Fruit fly (Drosophila melanogaster) whole organism, embryonic: Measurements from ENCODE around the gene CG10638.

Source experiments
- ATbp ChIP-seq: fragments of 200-800 bp; sonication (Bioruptor generic); optimal IDR thresholded peaks from 2 replicates; lab custom pipeline; 2017; ENCODE audit warnings: missing biosample characterization, mild to moderate bottlenecking, missing genetic modification characterization, missing genetic modification reagents
- Bgb ChIP-seq: fragments of 200-800 bp; sonication (Bioruptor generic); IDR thresholded peaks from 2 replicates; pipeline ENCODE4 v1.3.6; 2022; ENCODE audit warnings: missing biosample characterization, missing genetic modification characterization; ENCODE audit not compliant: partially characterized antibody
- CG1024 ChIP-seq: fragments of 200-800 bp; sonication (Bioruptor generic); IDR thresholded peaks from 2 replicates; pipeline ENCODE4 v1.3.6; 2022; ENCODE audit warnings: missing biosample characterization, missing genetic modification characterization
- CG10267 ChIP-seq: fragments of 200-800 bp; sonication (Bioruptor generic); optimal IDR thresholded peaks from 2 replicates; lab custom pipeline; 2018; ENCODE audit warnings: missing biosample characterization, mild to moderate bottlenecking, missing genetic modification characterization, moderate library complexity
- CG10274 ChIP-seq: fragments of 200-800 bp; sonication (Bioruptor generic); optimal IDR thresholded peaks from 3 replicates; lab custom pipeline; 2017; ENCODE audit warnings: missing biosample characterization, mild to moderate bottlenecking, missing genetic modification characterization
- CG10654 ChIP-seq: fragments of 200-800 bp; sonication (Bioruptor generic); optimal IDR thresholded peaks from 2 replicates; lab custom pipeline; 2016; ENCODE audit warnings: missing biosample characterization, missing genetic modification characterization
- CG10979 ChIP-seq: fragments of 200-800 bp; sonication (Bioruptor generic); optimal IDR thresholded peaks from 2 replicates; lab custom pipeline; 2018; ENCODE audit warnings: missing biosample characterization, mild to moderate bottlenecking, missing genetic modification characterization, moderate library complexity
- CG11085 ChIP-seq: fragments of 200-800 bp; sonication (Bioruptor generic); IDR thresholded peaks from 2 replicates; pipeline ENCODE4 v1.3.6; 2022; ENCODE audit warnings: missing biosample characterization, missing genetic modification characterization
- CG11247 ChIP-seq: fragments of 200-800 bp; sonication (Bioruptor generic); IDR thresholded peaks from 2 replicates; pipeline ENCODE4 v1.3.6; 2022; ENCODE audit warnings: missing biosample characterization, missing genetic modification characterization
- CG12236 ChIP-seq: fragments of 200-800 bp; sonication (Bioruptor generic); optimal IDR thresholded peaks from 2 replicates; lab custom pipeline; 2016; ENCODE audit warnings: missing biosample characterization, missing genetic modification characterization
- CG1603 ChIP-seq: fragments of 200-800 bp; sonication (Bioruptor generic); optimal IDR thresholded peaks from 2 replicates; lab custom pipeline; 2019; ENCODE audit warnings: missing biosample characterization, mild to moderate bottlenecking, missing genetic modification characterization, moderate library complexity
- CG1647 ChIP-seq: fragments of 200-800 bp; sonication (Bioruptor generic); optimal IDR thresholded peaks from 3 replicates; lab custom pipeline; 2016; ENCODE audit warnings: missing biosample characterization, missing genetic modification characterization
- CG17568 ChIP-seq: fragments of 200-800 bp; sonication (Bioruptor generic); optimal IDR thresholded peaks from 2 replicates; lab custom pipeline; 2018; ENCODE audit warnings: missing biosample characterization, mild to moderate bottlenecking, missing genetic modification characterization, moderate library complexity
- CG18476 ChIP-seq: fragments of 200-800 bp; sonication (Bioruptor generic); optimal IDR thresholded peaks from 2 replicates; lab custom pipeline; 2016; ENCODE audit warnings: missing biosample characterization, mild to moderate bottlenecking, missing genetic modification characterization
- CG18619 ChIP-seq: fragments of 200-800 bp; sonication (Bioruptor generic); optimal IDR thresholded peaks from 3 replicates; lab custom pipeline; 2017; ENCODE audit warnings: missing biosample characterization, mild to moderate bottlenecking, missing genetic modification characterization
- CG32767 ChIP-seq: fragments of 200-800 bp; sonication (Bioruptor generic); IDR thresholded peaks from 2 replicates; pipeline ENCODE4 v1.3.6; 2022; ENCODE audit warnings: missing biosample characterization, missing genetic modification characterization
- CG42726 ChIP-seq: fragments of 200-800 bp; sonication (Bioruptor generic); IDR thresholded peaks from 2 replicates; pipeline ENCODE4 v1.3.6; 2022; ENCODE audit warnings: missing biosample characterization, missing genetic modification characterization; ENCODE audit not compliant: partially characterized antibody
- CG43689 ChIP-seq: fragments of 200-800 bp; sonication (Bioruptor generic); IDR thresholded peaks from 2 replicates; pipeline ENCODE4 v1.3.6; 2022; ENCODE audit warnings: missing biosample characterization, missing genetic modification characterization
- CG4820 ChIP-seq: fragments of 200-800 bp; sonication (Bioruptor generic); optimal IDR thresholded peaks from 3 replicates; lab custom pipeline; 2016; ENCODE audit warnings: missing biosample characterization, missing genetic modification characterization
- CG4854 ChIP-seq: fragments of 200-800 bp; sonication (Bioruptor generic); optimal IDR thresholded peaks from 2 replicates; lab custom pipeline; 2016; ENCODE audit warnings: missing biosample characterization, missing genetic modification characterization, inconsistent platforms
- CG6683 ChIP-seq: fragments of 200-800 bp; sonication (Bioruptor generic); optimal IDR thresholded peaks from 2 replicates; lab custom pipeline; 2017; ENCODE audit warnings: missing biosample characterization, mild to moderate bottlenecking, missing genetic modification characterization, missing genetic modification reagents
- CG7372 ChIP-seq: fragments of 200-800 bp; sonication (Bioruptor generic); IDR thresholded peaks from 2 replicates; pipeline ENCODE4 v1.3.6; 2022; ENCODE audit warnings: missing biosample characterization, missing genetic modification characterization
- CG7556 ChIP-seq: fragments of 200-800 bp; sonication (Bioruptor generic); optimal IDR thresholded peaks from 2 replicates; lab custom pipeline; 2017; ENCODE audit warnings: missing biosample characterization, mild to moderate bottlenecking, missing genetic modification characterization
- CG8089 ChIP-seq: fragments of 200-800 bp; sonication (Bioruptor generic); optimal IDR thresholded peaks from 3 replicates; lab custom pipeline; 2016; ENCODE audit warnings: missing biosample characterization, missing genetic modification characterization
- Dek ChIP-seq: fragments of 200-800 bp; sonication (Bioruptor generic); optimal IDR thresholded peaks from 3 replicates; lab custom pipeline; 2019; ENCODE audit warnings: missing biosample characterization, mild to moderate bottlenecking, missing genetic modification characterization, moderate library complexity
- Doc2 ChIP-seq: fragments of 200-800 bp; sonication (Bioruptor generic); IDR thresholded peaks from 2 replicates; pipeline ENCODE4 v1.3.6; 2022; ENCODE audit warnings: missing biosample characterization, missing genetic modification characterization
- Fer2 ChIP-seq: fragments of 200-800 bp; sonication (Bioruptor generic); optimal IDR thresholded peaks from 2 replicates; lab custom pipeline; 2018; ENCODE audit warnings: missing biosample characterization, mild to moderate bottlenecking, missing genetic modification characterization, moderate library complexity
- Hr78 ChIP-seq, 2 experiments: fragments of 200-800 bp in 1 of 2; fragments of >200 bp in 1 of 2; sonication (Bioruptor generic) in 1 of 2; optimal IDR thresholded peaks; 2 replicates each; lab custom pipeline; 2017 to 2019; ENCODE audit warnings: missing biosample characterization in 2 of 2, missing genetic modification characterization in 2 of 2, mild to moderate bottlenecking in 1 of 2, moderate library complexity in 1 of 2
- Hsf ChIP-seq: fragments of 200-800 bp; sonication (Bioruptor generic); optimal IDR thresholded peaks from 3 replicates; lab custom pipeline; 2016; ENCODE audit warnings: missing biosample characterization, missing genetic modification characterization
- Neu2 ChIP-seq: fragments of 200-800 bp; sonication (Bioruptor generic); optimal IDR thresholded peaks from 3 replicates; lab custom pipeline; 2016; ENCODE audit warnings: missing biosample characterization, missing genetic modification characterization, borderline replicate concordance
- Nf-YB ChIP-seq: fragments of 200-800 bp; sonication (Bioruptor generic); optimal IDR thresholded peaks from 3 replicates; lab custom pipeline; 2019; ENCODE audit warnings: missing biosample characterization, mild to moderate bottlenecking, missing genetic modification characterization, moderate library complexity
- Side ChIP-seq: fragments of 200-800 bp; sonication (Bioruptor generic); optimal IDR thresholded peaks from 2 replicates; lab custom pipeline; 2016; ENCODE audit warnings: missing biosample characterization, missing genetic modification characterization
- Six4 ChIP-seq: fragments of 200-800 bp; sonication (Bioruptor generic); optimal IDR thresholded peaks from 2 replicates; lab custom pipeline; 2016; ENCODE audit warnings: missing biosample characterization, missing genetic modification characterization
- Vsx1 ChIP-seq: fragments of 200-800 bp; sonication (Bioruptor generic); optimal IDR thresholded peaks from 2 replicates; lab custom pipeline; 2017; ENCODE audit warnings: missing biosample characterization, mild to moderate bottlenecking, missing genetic modification characterization, missing genetic modification reagents
- bowl ChIP-seq: fragments of 200-800 bp; sonication (Bioruptor generic); IDR thresholded peaks from 2 replicates; pipeline ENCODE4 v1.3.6; 2022; ENCODE audit warnings: missing biosample characterization, missing genetic modification characterization
- br ChIP-seq: fragments of >200 bp; optimal IDR thresholded peaks from 2 replicates; lab custom pipeline; 2017
- cg ChIP-seq: fragments of 200-800 bp; sonication (Bioruptor generic); optimal IDR thresholded peaks from 3 replicates; lab custom pipeline; 2019; ENCODE audit warnings: missing biosample characterization, mild to moderate bottlenecking, missing genetic modification characterization, moderate library complexity
- crol ChIP-seq: fragments of 200-800 bp; sonication (Bioruptor generic); IDR thresholded peaks from 2 replicates; pipeline ENCODE4 v1.3.6; 2022; ENCODE audit warnings: missing biosample characterization, missing genetic modification characterization
- inv ChIP-seq: fragments of 200-800 bp; sonication (Bioruptor generic); IDR thresholded peaks from 2 replicates; pipeline ENCODE4 v1.3.6; 2022; ENCODE audit warnings: missing biosample characterization, missing genetic modification characterization; ENCODE audit not compliant: partially characterized antibody
- maf-S ChIP-seq: fragments of 200-800 bp; sonication (Bioruptor generic); optimal IDR thresholded peaks from 2 replicates; lab custom pipeline; 2016; ENCODE audit warnings: missing biosample characterization, missing genetic modification characterization
- mam ChIP-seq: fragments of 200-800 bp; sonication (Bioruptor generic); optimal IDR thresholded peaks from 3 replicates; lab custom pipeline; 2016; ENCODE audit warnings: missing biosample characterization, missing genetic modification characterization
- nerfin-1 ChIP-seq: fragments of 200-800 bp; sonication (Bioruptor generic); optimal IDR thresholded peaks from 3 replicates; lab custom pipeline; 2019; ENCODE audit warnings: missing biosample characterization, mild to moderate bottlenecking, missing genetic modification characterization, moderate library complexity
- onecut ChIP-seq: fragments of 200-800 bp; sonication (Bioruptor generic); IDR thresholded peaks from 2 replicates; pipeline ENCODE4 v1.3.6; 2022; ENCODE audit warnings: missing biosample characterization, missing genetic modification characterization
- org-1 ChIP-seq: fragments of 200-800 bp; sonication (Bioruptor generic); optimal IDR thresholded peaks from 2 replicates; lab custom pipeline; 2017; ENCODE audit warnings: missing biosample characterization, missing genetic modification characterization
- sc ChIP-seq, 3 experiments: fragments of >200 bp in 2 of 3; fragments of 200-800 bp in 1 of 3; sonication (Bioruptor generic) in 1 of 3; optimal IDR thresholded peaks; 2 replicates in 2 of 3; 3 replicates in 1 of 3; lab custom pipeline; 2017; ENCODE audit warnings: mild to moderate bottlenecking in 1 of 3, missing biosample characterization in 1 of 3, missing genetic modification characterization in 1 of 3, missing genetic modification reagents in 1 of 3
- so ChIP-seq: fragments of 200-800 bp; sonication (Bioruptor generic); IDR thresholded peaks from 3 replicates; pipeline ENCODE4 v1.3.6; 2022; ENCODE audit warnings: missing biosample characterization, missing genetic modification characterization
- sr ChIP-seq: fragments of 200-800 bp; sonication (Bioruptor generic); IDR thresholded peaks from 3 replicates; pipeline ENCODE4 v1.3.6; 2022; ENCODE audit warnings: missing biosample characterization, missing genetic modification characterization
- twi ChIP-seq: fragments of 200-800 bp; optimal IDR thresholded peaks from 2 replicates; lab custom pipeline; 2019; ENCODE audit warnings: missing biosample characterization, mild to moderate bottlenecking, missing genetic modification characterization, moderate library complexity
- unpg ChIP-seq: fragments of 200-800 bp; sonication (Bioruptor generic); optimal IDR thresholded peaks from 3 replicates; lab custom pipeline; 2018; ENCODE audit warnings: missing biosample characterization, mild to moderate bottlenecking, missing genetic modification characterization, moderate library complexity
- zen ChIP-seq: fragments of 200-800 bp; sonication (Bioruptor generic); optimal IDR thresholded peaks from 3 replicates; lab custom pipeline; 2018; ENCODE audit warnings: missing biosample characterization, mild to moderate bottlenecking, missing genetic modification characterization, moderate library complexity

CG10638 gene

DNA sequence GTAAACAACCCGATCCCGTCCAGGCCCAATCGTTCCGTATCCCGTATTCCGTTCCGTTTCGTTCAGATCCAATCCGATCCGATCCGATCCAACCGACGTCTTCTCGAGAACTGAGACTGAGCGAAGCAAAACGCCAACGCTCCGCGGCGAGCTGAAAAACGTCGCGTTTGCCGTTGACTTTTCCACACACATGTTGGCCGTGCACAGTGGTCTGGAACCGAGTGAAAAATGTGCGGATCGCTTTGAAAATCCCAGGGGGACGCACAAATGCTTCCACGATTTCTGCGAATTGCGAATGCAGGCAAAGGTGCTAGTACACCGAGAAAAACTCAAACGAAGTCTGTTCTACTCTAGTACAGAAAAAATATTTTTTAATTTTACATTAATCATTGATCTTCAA lies 16.2 kb downstream of the CG10638 start, which contains the start of gene CG10663 (continued):
- no peak for TF ChIP-seq Vsx1 (GFP tag; lab: Kevin White, UChicago)
- TF ChIP-seq Side (GFP tag; lab: Kevin White, UChicago) = no peak
- TF ChIP-seq CG4820 (GFP tag; lab: Kevin White, UChicago) = no peak
- TF ChIP-seq cg (GFP tag; lab: Kevin White, UChicago) = peak; percentile 14
- TF ChIP-seq bowl (GFP tag; lab: Robert Waterston, UW) = no peak
- TF ChIP-seq sc (optimal IDR thresholded peaks at IDR 0.05; lab: Kevin White, UChicago) = no peak
- TF ChIP-seq sc (GFP tag; optimal IDR thresholded peaks at IDR 0.05; lab: Kevin White, UChicago) = no peak
- TF ChIP-seq CG6683 (GFP tag; lab: Kevin White, UChicago) = no peak
- no peak for TF ChIP-seq Doc2
- TF ChIP-seq CG8089 (GFP tag; lab: Kevin White, UChicago) = no peak
- no peak for TF ChIP-seq maf-S (GFP tag; lab: Kevin White, UChicago)
- no peak for TF ChIP-seq br (lab: Kevin White, UChicago)
- TF ChIP-seq CG10654 (GFP tag; lab: Kevin White, UChicago) = no peak
- TF ChIP-seq zen (tag; lab: Kevin White, UChicago) = no peak
- TF ChIP-seq CG7372 (GFP tag; lab: Robert Waterston, UW) = no peak
- TF ChIP-seq Dek = no peak
- TF ChIP-seq Fer2 (tag; lab: Kevin White, UChicago) = no peak
- TF ChIP-seq twi (tag; lab: Kevin White, UChicago) = peak; percentile 96
- TF ChIP-seq unpg (GFP tag; lab: Kevin White, UChicago) = peak; percentile 18
- no peak for TF ChIP-seq CG17568 (GFP tag; lab: Kevin White, UChicago)
- no peak for TF ChIP-seq Hsf (GFP tag; lab: Kevin White, UChicago)
- TF ChIP-seq Nf-YB (GFP tag; lab: Kevin White, UChicago) = no peak
- TF ChIP-seq crol (GFP tag; lab: Robert Waterston, UW) = no peak
- no peak for TF ChIP-seq mam (GFP tag; lab: Kevin White, UChicago)
- no peak for TF ChIP-seq CG11247 (GFP tag; lab: Robert Waterston, UW)
- TF ChIP-seq CG18476 = no peak
- peak; percentile 90; the same call in 2 of the 3 replicates for TF ChIP-seq sr (GFP tag; lab: Robert Waterston, UW)
- no peak for TF ChIP-seq Hr78 (GFP tag; optimal IDR thresholded peaks at IDR 0.05; lab: Kevin White, UChicago)
- TF ChIP-seq CG10267 (tag; lab: Kevin White, UChicago) = no peak
- TF ChIP-seq CG10274 = no peak
- no peak for TF ChIP-seq nerfin-1 (tag; lab: Kevin White, UChicago)
- no peak for TF ChIP-seq Six4 (GFP tag; lab: Kevin White, UChicago)
- no peak for TF ChIP-seq CG1647 (GFP tag; lab: Kevin White, UChicago)
- TF ChIP-seq org-1 (GFP tag; lab: Kevin White, UChicago) = no peak
- TF ChIP-seq CG4854 (GFP tag; lab: Kevin White, UChicago) = no peak
- 0 out of 2 replicates have a peak, but pooled peaks have one; percentile 13 for TF ChIP-seq CG42726 (GFP tag; lab: Robert Waterston, UW)
- no peak for TF ChIP-seq CG7556 (GFP tag; lab: Kevin White, UChicago)
- no peak for TF ChIP-seq inv
- no peak for TF ChIP-seq CG11085
- TF ChIP-seq CG18619 (GFP tag; lab: Kevin White, UChicago) = no peak
- no peak for TF ChIP-seq CG10979 (tag; lab: Kevin White, UChicago)
- no peak for TF ChIP-seq ATbp (GFP tag; lab: Kevin White, UChicago)
- no peak for TF ChIP-seq CG12236 (GFP tag; lab: Kevin White, UChicago)
- 0 out of 2 replicates have a peak, but pooled peaks have one; percentile 25 for TF ChIP-seq onecut
- TF ChIP-seq Neu2 (GFP tag; lab: Kevin White, UChicago) = no peak
- TF ChIP-seq CG1603 (tag; lab: Kevin White, UChicago) = peak; percentile 36
- TF ChIP-seq CG32767 (GFP tag; lab: Robert Waterston, UW) = no peak
- peak; percentile 34; the same call in 1 of the 3 replicates for TF ChIP-seq so (GFP tag; lab: Robert Waterston, UW)
- TF ChIP-seq CG43689 (GFP tag; lab: Robert Waterston, UW) = no peak
- peak; percentile 41; the same call in 1 of the 2 replicates for TF ChIP-seq Bgb (GFP tag; lab: Robert Waterston, UW)
- 0 out of 2 replicates have a peak, but pooled peaks have one; percentile 16 for TF ChIP-seq CG1024 (GFP tag; lab: Robert Waterston, UW)
